Worm (Caenorhabditis elegans): Measurements from ENCODE around the gene T24C12.3.

- TF ChIP-seq nhr-12 (tag; optimal IDR thresholded peaks at IDR 0.05) (no peak), skn-1 (tag; optimal IDR thresholded peaks at IDR 0.05) (no peak), fkh-10 (GFP tag; optimal IDR thresholded peaks at IDR 0.05) (no peak), elt-3 (tag; optimal IDR thresholded peaks at IDR 0.05) (no peak)
Observed at ce11 chrX:2150006-2150405, 53.7 kb downstream of the T24C12.3 start, which contains the start of gene npax-2.

Measured in whole organism, L3 larva.